Fruit fly (Drosophila melanogaster): Measurements from ENCODE around the gene CG43291.

CG43291 gene

dm6 chr3R:14275519-14276172 is 31.2 kb upstream of the CG43291 start:
- no peak for TF ChIP-seq Pif1A (GFP tag; optimal IDR thresholded peaks at IDR 0.05)
- TF ChIP-seq CG9948 (tag; optimal IDR thresholded peaks at IDR 0.05): no peak
- no peak for TF ChIP-seq CG12605 (GFP tag; IDR thresholded peaks at IDR 0.05)
- TF ChIP-seq CG10348 (GFP tag; IDR thresholded peaks at IDR 0.05): no peak
- TF ChIP-seq CG32121 (GFP tag; IDR thresholded peaks at IDR 0.05): no peak
- TF ChIP-seq CG4496 (GFP tag; IDR thresholded peaks at IDR 0.05): 0 out of 3 replicates have a peak, but pooled peaks have one; percentile 23
- TF ChIP-seq rn (GFP tag; IDR thresholded peaks at IDR 0.05): no peak
- TF ChIP-seq CG8301 (tag; optimal IDR thresholded peaks at IDR 0.05): no peak
- no peak for TF ChIP-seq Snoo (tag; optimal IDR thresholded peaks at IDR 0.05)
- TF ChIP-seq CG15710 (tag; optimal IDR thresholded peaks at IDR 0.05): peak; percentile 64
- TF ChIP-seq CG17806 (tag; optimal IDR thresholded peaks at IDR 0.05): peak; percentile 66
- TF ChIP-seq CG34367 (tag; optimal IDR thresholded peaks at IDR 0.05): peak; percentile 52
- TF ChIP-seq CG8159 (tag; optimal IDR thresholded peaks at IDR 0.05): peak; percentile 76
- no peak for TF ChIP-seq Pif1B (GFP tag; optimal IDR thresholded peaks at IDR 0.05)
- TF ChIP-seq gl (tag; optimal IDR thresholded peaks at IDR 0.05): no peak
- peak; percentile 32 for TF ChIP-seq CG13204 (GFP tag; optimal IDR thresholded peaks at IDR 0.05)
- peak; percentile 51 for TF ChIP-seq EcR (GFP tag; optimal IDR thresholded peaks at IDR 0.05)

dm6 chr3R:14262087-14262486 is 17.6 kb upstream of the CG43291 start, which contains the start of the genes CG14839 and CG14841:
Gene CG14839 (plus strand): TSS chr3R:14262387.
Gene CG14841 (minus strand): TSS chr3R:14262418.
- TF ChIP-seq CG9948 (tag; optimal IDR thresholded peaks at IDR 0.05): no peak
- TF ChIP-seq Ets98B (GFP tag; IDR thresholded peaks at IDR 0.05): no peak
- no peak for TF ChIP-seq gl (tag; optimal IDR thresholded peaks at IDR 0.05)
- no peak for TF ChIP-seq CG32121 (GFP tag; IDR thresholded peaks at IDR 0.05)
- TF ChIP-seq fd96Ca (GFP tag; IDR thresholded peaks at IDR 0.05): no peak

dm6 chr3R:14261113-14261512 is 16.6 kb upstream of the CG43291 start, which contains the start of gene CG14840:
Gene CG14840 (minus strand): TSS chr3R:14261213.
- TF ChIP-seq Pif1A (GFP tag; optimal IDR thresholded peaks at IDR 0.05): no peak
- no peak for TF ChIP-seq CG8301 (tag; optimal IDR thresholded peaks at IDR 0.05)
- no peak for TF ChIP-seq D1 (tag; optimal IDR thresholded peaks at IDR 0.05)
- TF ChIP-seq CG8159 (tag; optimal IDR thresholded peaks at IDR 0.05): no peak

DNA sequence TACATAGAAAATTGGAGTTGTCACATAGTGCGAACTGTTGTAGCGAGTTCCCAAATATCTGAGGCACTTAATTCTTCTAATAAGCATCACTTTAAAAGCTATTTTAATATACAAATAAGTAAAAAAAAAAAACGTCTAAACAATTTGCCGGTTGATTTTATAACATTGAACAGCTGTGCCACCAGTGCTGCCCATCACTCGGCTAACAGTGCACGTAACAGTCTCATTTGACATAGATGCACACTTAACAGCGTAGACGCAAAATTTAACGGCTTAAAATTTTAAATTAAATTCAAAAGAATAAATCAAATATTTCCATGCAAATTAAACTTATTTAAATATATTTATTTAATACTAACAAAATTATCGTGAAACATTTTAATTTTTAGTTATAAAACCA is 15.3 kb upstream of the CG43291 start, which contains the start of gene MetRS-m:
TSS of gene MetRS-m (minus strand) at position 171 of the 400 bp plus-strand sequence.
- TF ChIP-seq CG12605 (GFP tag; IDR thresholded peaks at IDR 0.05) (no peak), fd96Ca (GFP tag; IDR thresholded peaks at IDR 0.05) (no peak), CG10348 (GFP tag; IDR thresholded peaks at IDR 0.05) (no peak), CG14655 (GFP tag; optimal IDR thresholded peaks at IDR 0.05) (no peak), CG15710 (tag; optimal IDR thresholded peaks at IDR 0.05) (no peak), CG4496 (GFP tag; IDR thresholded peaks at IDR 0.05) (no peak), Snoo (tag; optimal IDR thresholded peaks at IDR 0.05) (no peak), gl (tag; optimal IDR thresholded peaks at IDR 0.05) (no peak), Pif1B (GFP tag; optimal IDR thresholded peaks at IDR 0.05) (no peak), CG32121 (GFP tag; IDR thresholded peaks at IDR 0.05) (no peak), Ets98B (GFP tag; IDR thresholded peaks at IDR 0.05) (no peak), CG8159 (tag; optimal IDR thresholded peaks at IDR 0.05) (no peak), D1 (tag; optimal IDR thresholded peaks at IDR 0.05) (no peak)

- no peak for TF ChIP-seq CG32121 (GFP tag; IDR thresholded peaks at IDR 0.05)
- no peak for TF ChIP-seq CG8159 (tag; optimal IDR thresholded peaks at IDR 0.05)
- TF ChIP-seq CG9948 (tag; optimal IDR thresholded peaks at IDR 0.05): no peak
- no peak for TF ChIP-seq gl (tag; optimal IDR thresholded peaks at IDR 0.05)
- TF ChIP-seq CG34367 (tag; optimal IDR thresholded peaks at IDR 0.05): no peak
- TF ChIP-seq Pif1B (GFP tag; optimal IDR thresholded peaks at IDR 0.05): no peak
- no peak for TF ChIP-seq Ets98B (GFP tag; IDR thresholded peaks at IDR 0.05)
- no peak for TF ChIP-seq CG12605 (GFP tag; IDR thresholded peaks at IDR 0.05)
- TF ChIP-seq fd96Ca (GFP tag; IDR thresholded peaks at IDR 0.05): no peak
- no peak for TF ChIP-seq CG15710 (tag; optimal IDR thresholded peaks at IDR 0.05)
- TF ChIP-seq CG4496 (GFP tag; IDR thresholded peaks at IDR 0.05): no peak
- TF ChIP-seq Snoo (tag; optimal IDR thresholded peaks at IDR 0.05): no peak
- no peak for TF ChIP-seq CG13204 (GFP tag; optimal IDR thresholded peaks at IDR 0.05)
These were observed 11.3 kb upstream of the CG43291 start, which contains the start of gene CG43179 for dm6 chr3R:14255808-14256207. Gene CG43179 (plus strand): TSS chr3R:14256108.

dm6 chr3R:14245371-14245770 is 894 bp upstream of the CG43291 start, which contains the start of gene CG9616:
Gene CG9616 (minus strand): TSS chr3R:14245471.
- TF ChIP-seq Pif1A (GFP tag; optimal IDR thresholded peaks at IDR 0.05): no peak
- TF ChIP-seq Pif1B (GFP tag; optimal IDR thresholded peaks at IDR 0.05): no peak
- TF ChIP-seq Ets98B (GFP tag; IDR thresholded peaks at IDR 0.05): no peak
- no peak for TF ChIP-seq CG17806 (tag; optimal IDR thresholded peaks at IDR 0.05)
- TF ChIP-seq CG8301 (tag; optimal IDR thresholded peaks at IDR 0.05): no peak
- TF ChIP-seq CG14655 (GFP tag; optimal IDR thresholded peaks at IDR 0.05): no peak
- no peak for TF ChIP-seq CG12605 (GFP tag; IDR thresholded peaks at IDR 0.05)

dm6 chr3R:14229045-14229444 is 15.4 kb downstream of the CG43291 start, which contains the start of gene CG9624:
Gene CG9624 (minus strand): TSS chr3R:14229145.
- TF ChIP-seq CG8159 (tag; optimal IDR thresholded peaks at IDR 0.05) (no peak), CG13204 (GFP tag; optimal IDR thresholded peaks at IDR 0.05) (no peak), D1 (tag; optimal IDR thresholded peaks at IDR 0.05) (no peak), CG12605 (GFP tag; IDR thresholded peaks at IDR 0.05) (no peak), Pif1B (GFP tag; optimal IDR thresholded peaks at IDR 0.05) (no peak), rn (GFP tag; IDR thresholded peaks at IDR 0.05) (no peak), EcR (GFP tag; optimal IDR thresholded peaks at IDR 0.05) (no peak)
